Worm (Caenorhabditis elegans) whole organism, L4 larva: ENCODE results near the gene sid-5.
A peak's percentile ranks its signal among the peaks of the same experiment; 100 is the strongest.

Source experiments
- D1046.2 ChIP-seq: fragments of 200-800 bp; sonication (Bioruptor generic); IDR thresholded peaks from 2 replicates; pipeline ENCODE4 v1.3.6; 2022; ENCODE audit warnings: missing genetic modification characterization, missing compliant biosample characterization
- F10B5.3 ChIP-seq: sonication (generic microtip); optimal IDR thresholded peaks from 2 replicates; lab custom pipeline; 2016; ENCODE audit warnings: mild to moderate bottlenecking, missing genetic modification characterization, missing compliant biosample characterization
- F26F4.8 ChIP-seq: fragments of 200-800 bp; sonication (Bioruptor generic); conservative IDR thresholded peaks from 2 replicates; pipeline ENCODE4 v1.3.6; 2022; ENCODE audit warnings: missing genetic modification characterization, missing compliant biosample characterization
- F37D6.2 ChIP-seq: sonication (generic microtip); optimal IDR thresholded peaks from 2 replicates; lab custom pipeline; 2016; ENCODE audit warnings: mild to moderate bottlenecking, missing genetic modification characterization, missing compliant biosample characterization
- F44E2.7 ChIP-seq: fragments of 200-800 bp; sonication (Bioruptor generic); IDR thresholded peaks from 2 replicates; pipeline ENCODE4 v2.1.2; 2022; ENCODE audit warnings: missing genetic modification characterization, missing compliant biosample characterization
- F49E8.2 ChIP-seq: sonication (generic microtip); optimal IDR thresholded peaks from 2 replicates; lab custom pipeline; 2016; ENCODE audit warnings: missing compliant biosample characterization, mild to moderate bottlenecking, missing genetic modification characterization, borderline replicate concordance
- T20F7.1 ChIP-seq: fragments of 200-800 bp; sonication (Bioruptor generic); optimal IDR thresholded peaks from 2 replicates; lab custom pipeline; 2018; ENCODE audit warnings: mild to moderate bottlenecking, missing genetic modification characterization, missing compliant biosample characterization
- Y48G9A.11 ChIP-seq: fragments of 200-800 bp; sonication (Bioruptor generic); IDR thresholded peaks from 2 replicates; pipeline ENCODE4 v1.3.6; 2022; ENCODE audit warnings: missing genetic modification reagents, missing genetic modification characterization, missing compliant biosample characterization
- Y75B8A.6 ChIP-seq: fragments of 200-800 bp; sonication (Bioruptor generic); IDR thresholded peaks from 2 replicates; pipeline ENCODE4 v1.3.6; 2022; ENCODE audit warnings: missing genetic modification reagents, missing genetic modification characterization, missing compliant biosample characterization
- ama-1 ChIP-seq: fragments of 150-350 bp; optimal IDR thresholded peaks from 2 replicates; lab custom pipeline; 2014; ENCODE audit warnings: inconsistent platforms, mixed read lengths
- arid-1 ChIP-seq: fragments of 200-800 bp; sonication (Bioruptor generic); conservative IDR thresholded peaks from 2 replicates; pipeline ENCODE4 v1.3.6; 2022; ENCODE audit warnings: missing genetic modification reagents, missing genetic modification characterization, missing compliant biosample characterization
- attf-4 ChIP-seq: sonication (generic microtip); optimal IDR thresholded peaks from 3 replicates; lab custom pipeline; 2017; ENCODE audit warnings: missing biosample characterization, missing genetic modification characterization
- ceh-20 ChIP-seq: fragments of 200-800 bp; sonication (Bioruptor generic); IDR thresholded peaks from 2 replicates; pipeline ENCODE4 v1.3.6; 2022; ENCODE audit warnings: missing genetic modification reagents, missing genetic modification characterization, missing compliant biosample characterization
- ceh-28 ChIP-seq: fragments of 150-350 bp; optimal IDR thresholded peaks from 2 replicates; lab custom pipeline; 2014; ENCODE audit warnings: missing biosample characterization, missing genetic modification reagents, missing genetic modification characterization
- ceh-32 ChIP-seq: sonication (generic microtip); optimal IDR thresholded peaks from 2 replicates; lab custom pipeline; 2016; ENCODE audit warnings: mild to moderate bottlenecking, missing genetic modification characterization, missing compliant biosample characterization; ENCODE audit not compliant: poor library complexity
- ceh-44 ChIP-seq: fragments of 200-800 bp; sonication (Bioruptor generic); IDR thresholded peaks from 2 replicates; pipeline ENCODE4 v1.3.6; 2022; ENCODE audit warnings: missing genetic modification reagents, missing genetic modification characterization, missing compliant biosample characterization
- ces-1 ChIP-seq: fragments of 150-350 bp; sonication (generic microtip); optimal IDR thresholded peaks from 4 replicates; lab custom pipeline; 2014; ENCODE audit warnings: missing biosample characterization, missing genetic modification reagents, missing genetic modification characterization
- cey-2 ChIP-seq: sonication (generic microtip); optimal IDR thresholded peaks from 3 replicates; lab custom pipeline; 2017; ENCODE audit warnings: missing genetic modification characterization, mild to moderate bottlenecking, missing compliant biosample characterization, antibody characterized with exemption, borderline replicate concordance; ENCODE audit not compliant: insufficient read depth
- ctbp-1 ChIP-seq: fragments of 200-800 bp; sonication (Bioruptor generic); IDR thresholded peaks from 2 replicates; pipeline ENCODE4 v1.3.6; 2022; ENCODE audit warnings: missing genetic modification reagents, missing genetic modification characterization, missing compliant biosample characterization
- daf-19 ChIP-seq: fragments of 200-800 bp; sonication (Bioruptor generic); conservative IDR thresholded peaks from 2 replicates; pipeline ENCODE4 v1.3.6; 2022; ENCODE audit warnings: missing genetic modification characterization, missing compliant biosample characterization
- dmd-9 ChIP-seq: fragments of 200-800 bp; sonication (Bioruptor generic); IDR thresholded peaks from 2 replicates; pipeline ENCODE4 v1.3.6; 2022; ENCODE audit warnings: missing genetic modification reagents, missing genetic modification characterization, missing compliant biosample characterization
- dpl-1 ChIP-seq: fragments of 150-350 bp; optimal IDR thresholded peaks from 2 replicates; lab custom pipeline; 2014; ENCODE audit warnings: missing biosample characterization, missing genetic modification reagents, missing genetic modification characterization
- duxl-1 ChIP-seq: sonication (generic microtip); optimal IDR thresholded peaks from 2 replicates; lab custom pipeline; 2016; ENCODE audit warnings: mild to moderate bottlenecking, missing genetic modification characterization, moderate library complexity, missing compliant biosample characterization; ENCODE audit not compliant: poor library complexity
- dve-1 ChIP-seq: sonication (generic microtip); optimal IDR thresholded peaks from 2 replicates; lab custom pipeline; 2017; ENCODE audit warnings: antibody characterized with exemption, mild to moderate bottlenecking, missing genetic modification characterization, missing compliant biosample characterization; ENCODE audit not compliant: insufficient read depth
- gei-8 ChIP-seq: fragments of 200-800 bp; sonication (Bioruptor generic); optimal IDR thresholded peaks from 2 replicates; lab custom pipeline; 2018; ENCODE audit warnings: mild to moderate bottlenecking, missing genetic modification characterization, missing compliant biosample characterization
- hif-1 ChIP-seq, 2 experiments: sonication (generic microtip); optimal IDR thresholded peaks; 2 replicates each; lab custom pipeline; 2016 to 2017; ENCODE audit warnings: missing compliant biosample characterization in 2 of 2, missing genetic modification characterization in 2 of 2, missing genetic modification reagents in 2 of 2, missing genotype in 2 of 2, mild to moderate bottlenecking in 1 of 2
- hmg-1.1 ChIP-seq: fragments of 200-800 bp; sonication (Bioruptor generic); IDR thresholded peaks from 2 replicates; pipeline ENCODE4 v1.3.6; 2022; ENCODE audit warnings: missing genetic modification reagents, missing genetic modification characterization, missing compliant biosample characterization
- lin-13 ChIP-seq: fragments of 150-350 bp; optimal IDR thresholded peaks from 2 replicates; lab custom pipeline; 2014; ENCODE audit warnings: missing biosample characterization, missing genetic modification reagents, missing genetic modification characterization
- lin-29 ChIP-seq: fragments of 200-800 bp; sonication (Bioruptor generic); IDR thresholded peaks from 2 replicates; pipeline ENCODE4 v1.3.6; 2022; ENCODE audit warnings: missing genetic modification reagents, missing genetic modification characterization, missing compliant biosample characterization
- lsy-2 ChIP-seq, 2 experiments: fragments of 150-350 bp in 1 of 2; sonication (generic microtip) in 1 of 2; optimal IDR thresholded peaks; 2 replicates each; lab custom pipeline; 2014 to 2017; ENCODE audit warnings: missing biosample characterization in 2 of 2, missing genetic modification characterization in 2 of 2
- madf-9 ChIP-seq: fragments of 200-800 bp; sonication (Bioruptor generic); conservative IDR thresholded peaks from 2 replicates; pipeline ENCODE4 v1.3.6; 2022; ENCODE audit warnings: missing genetic modification reagents, missing genetic modification characterization, missing compliant biosample characterization
- mdl-1 ChIP-seq, 2 experiments: fragments of 150-350 bp in 1 of 2; sonication (generic microtip) in 1 of 2; optimal IDR thresholded peaks; 2 replicates each; lab custom pipeline; 2014 to 2017; ENCODE audit warnings: missing biosample characterization in 2 of 2, missing genetic modification characterization in 2 of 2
- mdt-29 ChIP-seq: fragments of 200-800 bp; sonication (Bioruptor generic); IDR thresholded peaks from 2 replicates; pipeline ENCODE4 v1.3.6; 2022; ENCODE audit warnings: missing genetic modification reagents, missing genetic modification characterization, missing compliant biosample characterization
- mes-2 ChIP-seq: sonication (generic microtip); optimal IDR thresholded peaks from 2 replicates; lab custom pipeline; 2016; ENCODE audit warnings: missing genotype, mild to moderate bottlenecking, missing genetic modification characterization, missing compliant biosample characterization; ENCODE audit not compliant: poor library complexity, severe bottlenecking
- nhr-11 ChIP-seq: fragments of 150-350 bp; optimal IDR thresholded peaks from 2 replicates; lab custom pipeline; 2014; ENCODE audit warnings: missing biosample characterization, missing genetic modification characterization
- nhr-111 ChIP-seq: fragments of 200-800 bp; sonication (Bioruptor generic); optimal IDR thresholded peaks from 2 replicates; lab custom pipeline; 2018; ENCODE audit warnings: mild to moderate bottlenecking, missing genetic modification characterization, missing compliant biosample characterization
- nhr-41 ChIP-seq: fragments of 200-800 bp; sonication (Bioruptor generic); IDR thresholded peaks from 2 replicates; pipeline ENCODE4 v1.3.6; 2022; ENCODE audit warnings: missing genetic modification reagents, missing genetic modification characterization, missing compliant biosample characterization
- nhr-42 ChIP-seq: fragments of 200-800 bp; sonication (Bioruptor generic); IDR thresholded peaks from 2 replicates; pipeline ENCODE4 v1.3.6; 2022; ENCODE audit warnings: missing genetic modification characterization, missing compliant biosample characterization
- nhr-48 ChIP-seq: sonication (generic microtip); optimal IDR thresholded peaks from 2 replicates; lab custom pipeline; 2016; ENCODE audit warnings: mild to moderate bottlenecking, missing genetic modification characterization, missing compliant biosample characterization
- nhr-6 ChIP-seq: fragments of 150-350 bp; optimal IDR thresholded peaks from 2 replicates; lab custom pipeline; 2014; ENCODE audit warnings: missing biosample characterization, missing genetic modification characterization
- nhr-76 ChIP-seq: fragments of 150-350 bp; optimal IDR thresholded peaks from 2 replicates; lab custom pipeline; 2014; ENCODE audit warnings: missing biosample characterization, missing genetic modification characterization
- nhr-77 ChIP-seq: fragments of 150-350 bp; optimal IDR thresholded peaks from 2 replicates; lab custom pipeline; 2014; ENCODE audit warnings: missing biosample characterization, missing genetic modification characterization
- php-3 ChIP-seq: fragments of 200-800 bp; sonication (Bioruptor generic); IDR thresholded peaks from 2 replicates; pipeline ENCODE4 v1.3.6; 2022; ENCODE audit warnings: missing genetic modification reagents, missing genetic modification characterization, missing compliant biosample characterization
- unc-130 ChIP-seq: sonication (generic microtip); optimal IDR thresholded peaks from 2 replicates; lab custom pipeline; 2016; ENCODE audit warnings: missing genetic modification reagents, missing genetic modification characterization, missing compliant biosample characterization
- unc-39 ChIP-seq: sonication (generic microtip); optimal IDR thresholded peaks from 2 replicates; lab custom pipeline; 2017; ENCODE audit warnings: missing biosample characterization, missing genetic modification characterization
- unc-62 ChIP-seq, 3 experiments: fragments of 150-350 bp in 1 of 3; sonication (generic microtip); optimal IDR thresholded peaks in 2 of 3; peaks in 1 of 3; 1 replicate in 1 of 3; 2 replicates in 2 of 3; lab custom pipeline; 2014 to 2017; ENCODE audit warnings: missing biosample characterization in 3 of 3, missing genetic modification characterization in 3 of 3, missing genetic modification reagents in 3 of 3, missing genotype in 1 of 3
- zfp-2 ChIP-seq: sonication (generic microtip); optimal IDR thresholded peaks from 2 replicates; lab custom pipeline; 2016; ENCODE audit warnings: mild to moderate bottlenecking, missing genetic modification characterization, missing compliant biosample characterization
- zip-11 ChIP-seq: fragments of 200-800 bp; sonication (Bioruptor generic); IDR thresholded peaks from 2 replicates; pipeline ENCODE4 v1.3.6; 2022; ENCODE audit warnings: missing genetic modification characterization, missing compliant biosample characterization
- ztf-11 ChIP-seq: fragments of 150-350 bp; optimal IDR thresholded peaks from 2 replicates; lab custom pipeline; 2014; ENCODE audit warnings: missing biosample characterization, missing genetic modification characterization

Gene sid-5

ce11 chrX:6932134-6932533, 27.6 kb downstream of the sid-5 start, which contains the start of gene F14B8.6 (continued):
- TF ChIP-seq ztf-11, result no peak
- TF ChIP-seq arid-1 (GFP tag; lab: Robert Waterston, UW), result no peak
- TF ChIP-seq duxl-1, result no peak
- TF ChIP-seq nhr-111 (GFP tag; lab: Kevin White, UChicago), result no peak
- TF ChIP-seq ama-1 (lab: Kevin White, UChicago), result no peak
- peak; percentile 69 for TF ChIP-seq php-3 (GFP tag; lab: Robert Waterston, UW)
- no peak for TF ChIP-seq zfp-2
- TF ChIP-seq lin-13, result no peak
- TF ChIP-seq unc-62 (GFP tag; optimal IDR thresholded peaks at IDR 0.05 in 1 of 2; lab: Kevin White, UChicago), result no peak
- no peak for TF ChIP-seq unc-62 (tag; optimal IDR thresholded peaks at IDR 0.05; lab: Kevin White, UChicago)
- TF ChIP-seq mdl-1 (tag; optimal IDR thresholded peaks at IDR 0.05; lab: Kevin White, UChicago), result peak; percentile 48 to 68
- no peak for TF ChIP-seq nhr-41 (GFP tag; lab: Robert Waterston, UW)
- no peak for TF ChIP-seq unc-39 (tag; lab: Kevin White, UChicago)

- no peak for TF ChIP-seq F37D6.2 (tag; lab: Kevin White, UChicago)
- TF ChIP-seq unc-130, result no peak
- TF ChIP-seq nhr-77 (tag; lab: Kevin White, UChicago), result peak; percentile 52
- TF ChIP-seq zip-11 (GFP tag; lab: Robert Waterston, UW), result no peak
- no peak for TF ChIP-seq ces-1 (GFP tag; lab: Kevin White, UChicago)
- no peak for TF ChIP-seq nhr-76
- no peak for TF ChIP-seq nhr-6
- TF ChIP-seq attf-4 (tag; lab: Kevin White, UChicago), result no peak
- no peak for TF ChIP-seq ama-1 (lab: Kevin White, UChicago)
- no peak for TF ChIP-seq mdt-29 (GFP tag; lab: Robert Waterston, UW)
- no peak for TF ChIP-seq ceh-44 (GFP tag; lab: Robert Waterston, UW)
- TF ChIP-seq ctbp-1 (GFP tag; lab: Robert Waterston, UW), result no peak
- TF ChIP-seq D1046.2 (GFP tag; lab: Robert Waterston, UW), result no peak
- no peak for TF ChIP-seq ceh-20 (GFP tag; lab: Robert Waterston, UW)
- no peak for TF ChIP-seq nhr-11 (tag; lab: Kevin White, UChicago)
- no peak for TF ChIP-seq nhr-42
- TF ChIP-seq F49E8.2 (tag; lab: Kevin White, UChicago), result no peak
- TF ChIP-seq F26F4.8 (GFP tag; lab: Robert Waterston, UW), result no peak
- TF ChIP-seq Y75B8A.6, result no peak
- no peak for TF ChIP-seq nhr-111 (GFP tag; lab: Kevin White, UChicago)
- no peak for TF ChIP-seq dmd-9 (GFP tag; lab: Robert Waterston, UW)
- TF ChIP-seq T20F7.1, result no peak
- peak; percentile 53 for TF ChIP-seq dve-1 (tag; lab: Kevin White, UChicago)
- no peak for TF ChIP-seq nhr-48 (tag; lab: Kevin White, UChicago)
- no peak for TF ChIP-seq lin-29 (GFP tag; lab: Robert Waterston, UW)
- no peak for TF ChIP-seq hmg-1.1 (GFP tag; lab: Robert Waterston, UW)
- no peak for TF ChIP-seq Y48G9A.11 (GFP tag; lab: Robert Waterston, UW)
- no peak for TF ChIP-seq zfp-2
- TF ChIP-seq daf-19 (GFP tag; lab: Robert Waterston, UW), result no peak
- no peak for TF ChIP-seq dpl-1 (GFP tag; lab: Kevin White, UChicago)
- TF ChIP-seq F10B5.3 (tag; lab: Kevin White, UChicago), result no peak
- TF ChIP-seq cey-2 (tag; lab: Kevin White, UChicago), result no peak
- peak in 1 of 2 experiments; percentile 71 for TF ChIP-seq lsy-2 (tag; optimal IDR thresholded peaks at IDR 0.05; lab: Kevin White, UChicago)
- TF ChIP-seq mes-2 (tag; lab: Kevin White, UChicago), result no peak
- TF ChIP-seq madf-9 (GFP tag; lab: Robert Waterston, UW), result no peak
- TF ChIP-seq hif-1 (tag; optimal IDR thresholded peaks at IDR 0.05; lab: Kevin White, UChicago), result no peak
- TF ChIP-seq ceh-32, result no peak
- TF ChIP-seq F44E2.7, result no peak
- peak in 1 of 2 experiments; percentile 33 for TF ChIP-seq mdl-1 (tag; optimal IDR thresholded peaks at IDR 0.05; lab: Kevin White, UChicago)
- no peak for TF ChIP-seq ceh-28 (tag; lab: Kevin White, UChicago)
- no peak for TF ChIP-seq gei-8 (GFP tag; lab: Kevin White, UChicago)
These were observed 29.9 kb downstream of the sid-5 start for ce11 chrX:6934453-6934852.
